Fruit fly (Drosophila melanogaster) whole organism, embryonic: ENCODE measurements around the gene CG7943.
A peak's percentile ranks its signal among the peaks of the same experiment; 100 is the strongest.

Experiments used
- Ada2b ChIP-seq: fragments of 200-800 bp; sonication (Bioruptor generic); IDR thresholded peaks from 2 replicates; pipeline ENCODE4 v1.3.6; 2022; ENCODE audit warnings: missing biosample characterization, missing genetic modification characterization
- Asciz ChIP-seq: fragments of 200-800 bp; sonication (Bioruptor generic); optimal IDR thresholded peaks from 2 replicates; lab custom pipeline; 2017; ENCODE audit warnings: missing biosample characterization, mild to moderate bottlenecking, missing genetic modification characterization, missing genetic modification reagents
- Atf-2 ChIP-seq: fragments of 200-800 bp; sonication (Bioruptor generic); optimal IDR thresholded peaks from 2 replicates; lab custom pipeline; 2016; ENCODE audit warnings: missing biosample characterization, missing genetic modification characterization
- Atf3 ChIP-seq: fragments of 200-800 bp; sonication (Bioruptor generic); optimal IDR thresholded peaks from 3 replicates; lab custom pipeline; 2016; ENCODE audit warnings: missing biosample characterization, missing genetic modification characterization
- CG10543 ChIP-seq: fragments of 200-800 bp; sonication (Bioruptor generic); optimal IDR thresholded peaks from 3 replicates; lab custom pipeline; 2017; ENCODE audit warnings: missing biosample characterization, mild to moderate bottlenecking, missing genetic modification characterization, moderate library complexity
- CG10979 ChIP-seq: fragments of 200-800 bp; sonication (Bioruptor generic); optimal IDR thresholded peaks from 2 replicates; lab custom pipeline; 2018; ENCODE audit warnings: missing biosample characterization, mild to moderate bottlenecking, missing genetic modification characterization, moderate library complexity
- CG11093 ChIP-seq: fragments of 200-800 bp; sonication (Bioruptor generic); IDR thresholded peaks from 3 replicates; pipeline ENCODE4 v1.3.6; 2022; ENCODE audit warnings: missing biosample characterization, missing genetic modification characterization
- CG13775 ChIP-seq: fragments of 200-800 bp; sonication (Bioruptor generic); optimal IDR thresholded peaks from 3 replicates; lab custom pipeline; 2017; ENCODE audit warnings: missing biosample characterization, mild to moderate bottlenecking, missing genetic modification characterization
- CG14441 ChIP-seq: fragments of 200-800 bp; sonication (Bioruptor generic); IDR thresholded peaks from 2 replicates; pipeline ENCODE4 v1.3.6; 2022; ENCODE audit warnings: missing biosample characterization, missing genetic modification characterization
- CG1529 ChIP-seq: fragments of 200-800 bp; sonication (Bioruptor generic); optimal IDR thresholded peaks from 3 replicates; lab custom pipeline; 2018; ENCODE audit warnings: missing biosample characterization, missing genetic modification characterization
- CG15601 ChIP-seq: fragments of 200-800 bp; sonication (Bioruptor generic); optimal IDR thresholded peaks from 3 replicates; lab custom pipeline; 2019; ENCODE audit warnings: missing biosample characterization, mild to moderate bottlenecking, missing genetic modification characterization, moderate library complexity
- CG17328 ChIP-seq: fragments of 200-800 bp; sonication (Bioruptor generic); IDR thresholded peaks from 2 replicates; pipeline ENCODE4 v1.3.6; 2022; ENCODE audit warnings: missing biosample characterization, missing genetic modification characterization
- CG3065 ChIP-seq: fragments of 200-800 bp; sonication (Bioruptor generic); optimal IDR thresholded peaks from 2 replicates; lab custom pipeline; 2016; ENCODE audit warnings: missing biosample characterization, missing genetic modification characterization
- CG31365 ChIP-seq: fragments of 200-800 bp; sonication (Bioruptor generic); optimal IDR thresholded peaks from 2 replicates; lab custom pipeline; 2018; ENCODE audit warnings: missing biosample characterization, mild to moderate bottlenecking, missing genetic modification characterization
- CG31441 ChIP-seq: fragments of 200-800 bp; sonication (Bioruptor generic); IDR thresholded peaks from 2 replicates; pipeline ENCODE4 v1.3.6; 2022; ENCODE audit warnings: missing biosample characterization, missing genetic modification characterization
- CG3281 ChIP-seq: fragments of 200-800 bp; sonication (Bioruptor generic); optimal IDR thresholded peaks from 3 replicates; lab custom pipeline; 2017; ENCODE audit warnings: missing biosample characterization, mild to moderate bottlenecking, missing genetic modification characterization
- CG42726 ChIP-seq: fragments of 200-800 bp; sonication (Bioruptor generic); IDR thresholded peaks from 2 replicates; pipeline ENCODE4 v1.3.6; 2022; ENCODE audit warnings: missing biosample characterization, missing genetic modification characterization; ENCODE audit not compliant: partially characterized antibody
- CG4820 ChIP-seq: fragments of 200-800 bp; sonication (Bioruptor generic); optimal IDR thresholded peaks from 3 replicates; lab custom pipeline; 2016; ENCODE audit warnings: missing biosample characterization, missing genetic modification characterization
- CG5953 ChIP-seq: fragments of 200-800 bp; sonication (Bioruptor generic); IDR thresholded peaks from 2 replicates; pipeline ENCODE4 v1.3.6; 2022; ENCODE audit warnings: missing biosample characterization, missing genetic modification characterization
- CG7357 ChIP-seq: fragments of 200-800 bp; sonication (Bioruptor generic); IDR thresholded peaks from 3 replicates; pipeline ENCODE4 v1.3.6; 2022; ENCODE audit warnings: missing biosample characterization, missing genetic modification characterization
- CG7372 ChIP-seq: fragments of 200-800 bp; sonication (Bioruptor generic); IDR thresholded peaks from 2 replicates; pipeline ENCODE4 v1.3.6; 2022; ENCODE audit warnings: missing biosample characterization, missing genetic modification characterization
- CG7928 ChIP-seq: fragments of 200-800 bp; sonication (Bioruptor generic); optimal IDR thresholded peaks from 2 replicates; lab custom pipeline; 2017; ENCODE audit warnings: missing biosample characterization, mild to moderate bottlenecking, missing genetic modification characterization
- Deaf1 ChIP-seq: fragments of 200-800 bp; optimal IDR thresholded peaks from 3 replicates; lab custom pipeline; 2019; ENCODE audit warnings: missing biosample characterization, mild to moderate bottlenecking, missing genetic modification characterization, moderate library complexity
- E2f1 ChIP-seq: fragments of 200-800 bp; sonication (Bioruptor generic); IDR thresholded peaks from 2 replicates; pipeline ENCODE4 v1.3.6; 2022; ENCODE audit warnings: missing biosample characterization, missing genetic modification characterization
- Gsc ChIP-seq: fragments of 200-800 bp; sonication (Bioruptor generic); IDR thresholded peaks from 2 replicates; pipeline ENCODE4 v1.3.6; 2022; ENCODE audit warnings: missing biosample characterization, missing genetic modification characterization
- H2.0 ChIP-seq: fragments of 200-800 bp; sonication (Bioruptor generic); IDR thresholded peaks from 2 replicates; pipeline ENCODE4 v1.3.6; 2022; ENCODE audit warnings: missing biosample characterization, missing genetic modification characterization
- HLH54F ChIP-seq: fragments of 200-800 bp; sonication (Bioruptor generic); optimal IDR thresholded peaks from 3 replicates; lab custom pipeline; 2016; ENCODE audit warnings: missing biosample characterization, missing genetic modification characterization
- Kr ChIP-seq: fragments of 200-800 bp; sonication (Bioruptor generic); optimal IDR thresholded peaks from 2 replicates; lab custom pipeline; 2017; ENCODE audit warnings: missing biosample characterization, mild to moderate bottlenecking, missing genetic modification characterization
- Mad ChIP-seq: fragments of 200-800 bp; sonication (Bioruptor generic); optimal IDR thresholded peaks from 2 replicates; lab custom pipeline; 2016; ENCODE audit warnings: missing biosample characterization, missing genetic modification characterization
- Ptx1 ChIP-seq: fragments of 200-800 bp; sonication (Bioruptor generic); IDR thresholded peaks from 2 replicates; pipeline ENCODE4 v1.3.6; 2022; ENCODE audit warnings: missing biosample characterization, missing genetic modification characterization
- Rfx ChIP-seq: fragments of 200-800 bp; sonication (Bioruptor generic); IDR thresholded peaks from 2 replicates; pipeline ENCODE4 v1.3.6; 2022; ENCODE audit warnings: missing biosample characterization, missing genetic modification characterization
- Sry-δ ChIP-seq: fragments of 200-800 bp; sonication (Bioruptor generic); optimal IDR thresholded peaks from 2 replicates; lab custom pipeline; 2016; ENCODE audit warnings: missing biosample characterization, missing genetic modification characterization
- Ssrp ChIP-seq: fragments of 200-800 bp; sonication (Bioruptor generic); optimal IDR thresholded peaks from 2 replicates; lab custom pipeline; 2018; ENCODE audit warnings: missing biosample characterization, mild to moderate bottlenecking, missing genetic modification characterization, moderate library complexity
- Xbp1 ChIP-seq: fragments of 200-800 bp; sonication (Bioruptor generic); optimal IDR thresholded peaks from 3 replicates; lab custom pipeline; 2016; ENCODE audit warnings: missing biosample characterization, mild to moderate bottlenecking, missing genetic modification characterization
- aop ChIP-seq: fragments of 200-800 bp; sonication (Bioruptor generic); IDR thresholded peaks from 2 replicates; pipeline ENCODE4 v1.3.6; 2022; ENCODE audit warnings: missing biosample characterization, missing genetic modification characterization
- cas ChIP-seq: fragments of 200-800 bp; sonication (Bioruptor generic); IDR thresholded peaks from 2 replicates; pipeline ENCODE4 v1.3.6; 2022; ENCODE audit warnings: missing biosample characterization, missing genetic modification characterization
- crp ChIP-seq, 2 experiments: fragments of 200-800 bp; sonication (Bioruptor generic); optimal IDR thresholded peaks; 2 replicates in 1 of 2; 3 replicates in 1 of 2; lab custom pipeline; 2017; ENCODE audit warnings: missing biosample characterization in 2 of 2, missing genetic modification characterization in 2 of 2, mild to moderate bottlenecking in 1 of 2, moderate library complexity in 1 of 2
- dati ChIP-seq: fragments of 200-800 bp; sonication (Bioruptor generic); IDR thresholded peaks from 2 replicates; pipeline ENCODE4 v1.3.6; 2022; ENCODE audit warnings: missing biosample characterization, missing genetic modification characterization
- gcm ChIP-seq: fragments of 200-800 bp; sonication (Bioruptor generic); optimal IDR thresholded peaks from 2 replicates; lab custom pipeline; 2019; ENCODE audit warnings: missing biosample characterization, mild to moderate bottlenecking, missing genetic modification characterization, moderate library complexity
- gt ChIP-seq: fragments of 200-800 bp; sonication (Bioruptor generic); IDR thresholded peaks from 2 replicates; pipeline ENCODE4 v1.3.6; 2022; ENCODE audit warnings: missing biosample characterization, missing genetic modification characterization
- hbn ChIP-seq: fragments of 200-800 bp; sonication (Bioruptor generic); IDR thresholded peaks from 2 replicates; pipeline ENCODE4 v1.3.6; 2022; ENCODE audit warnings: missing biosample characterization, missing genetic modification characterization; ENCODE audit not compliant: partially characterized antibody
- hkb ChIP-seq, 2 experiments: fragments of 200-800 bp in 1 of 2; fragments of >200 bp in 1 of 2; sonication (Bioruptor generic) in 1 of 2; IDR thresholded peaks in 1 of 2; optimal IDR thresholded peaks in 1 of 2; 2 replicates each; pipeline versions ENCODE4 v1.3.6 to Lab custom; 2017 to 2022; ENCODE audit warnings: missing biosample characterization in 1 of 2, missing genetic modification characterization in 1 of 2
- hth ChIP-seq: fragments of >200 bp; optimal IDR thresholded peaks from 2 replicates; lab custom pipeline; 2017; ENCODE audit warnings: inconsistent platforms
- odd ChIP-seq: fragments of 200-800 bp; sonication (Bioruptor generic); optimal IDR thresholded peaks from 2 replicates; lab custom pipeline; 2017; ENCODE audit warnings: missing biosample characterization, mild to moderate bottlenecking, missing genetic modification characterization
- rib ChIP-seq: fragments of 200-800 bp; sonication (Bioruptor generic); IDR thresholded peaks from 2 replicates; pipeline ENCODE4 v1.3.6; 2022; ENCODE audit warnings: missing biosample characterization, missing genetic modification characterization
- scrt ChIP-seq: fragments of 200-800 bp; sonication (Bioruptor generic); optimal IDR thresholded peaks from 2 replicates; lab custom pipeline; 2018; ENCODE audit warnings: missing biosample characterization, mild to moderate bottlenecking, missing genetic modification characterization, moderate library complexity
- shn ChIP-seq: fragments of 200-800 bp; sonication (Bioruptor generic); optimal IDR thresholded peaks from 3 replicates; lab custom pipeline; 2016; ENCODE audit warnings: missing biosample characterization, missing genetic modification characterization
- tap ChIP-seq: fragments of 200-800 bp; optimal IDR thresholded peaks from 3 replicates; lab custom pipeline; 2019; ENCODE audit warnings: missing biosample characterization, mild to moderate bottlenecking, missing genetic modification characterization, moderate library complexity
- tio ChIP-seq: fragments of 200-800 bp; sonication (Bioruptor generic); optimal IDR thresholded peaks from 2 replicates; lab custom pipeline; 2017; ENCODE audit warnings: missing biosample characterization, missing genetic modification characterization, inconsistent platforms
- usp ChIP-seq: fragments of >200 bp; optimal IDR thresholded peaks from 2 replicates; lab custom pipeline; 2017; ENCODE audit warnings: missing biosample characterization, missing genetic modification characterization
- vnd ChIP-seq: fragments of 200-800 bp; sonication (Bioruptor generic); IDR thresholded peaks from 3 replicates; pipeline ENCODE4 v1.3.6; 2022; ENCODE audit warnings: missing biosample characterization, missing genetic modification characterization; ENCODE audit not compliant: partially characterized antibody

Gene CG7943

DNA sequence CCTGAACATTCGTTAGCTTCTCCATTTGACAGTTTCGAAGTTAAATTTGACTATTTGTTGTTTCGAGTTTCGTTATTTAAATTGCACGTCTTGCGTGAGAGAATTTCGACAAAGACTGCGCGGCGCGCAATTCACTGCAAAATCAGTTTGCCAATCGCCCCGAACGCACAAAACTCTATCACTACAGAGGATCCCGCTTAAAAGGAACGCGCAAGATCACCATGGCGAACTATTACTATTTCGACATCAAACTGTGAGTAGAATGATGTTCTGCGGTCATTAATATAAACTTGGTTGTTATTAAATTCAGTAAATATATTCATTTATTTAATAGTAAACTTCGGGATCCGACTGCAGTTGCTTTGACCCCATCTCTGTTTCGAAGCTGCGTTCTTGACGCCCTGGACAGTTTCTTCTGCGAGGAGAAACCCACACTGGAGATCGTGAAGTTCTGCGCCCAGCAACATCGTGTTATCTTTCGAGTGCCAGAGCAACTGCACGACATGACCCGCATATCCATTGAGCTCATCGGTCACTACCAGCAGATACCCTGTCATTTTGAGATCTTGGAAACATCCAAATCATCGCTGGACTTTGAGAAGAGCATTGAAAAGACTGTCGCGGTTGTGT is 9.8 kb downstream of the CG7943 start, which contains the start of the genes Rpp14b and spn-A (continued):
- TF ChIP-seq odd = no peak
- peak; percentile 34; the same call in 1 of the 2 replicates for TF ChIP-seq H2.0 (GFP tag; lab: Robert Waterston, UW)
- no peak for TF ChIP-seq CG7372 (GFP tag; lab: Robert Waterston, UW)
- TF ChIP-seq hbn (GFP tag; lab: Robert Waterston, UW) = no peak
- TF ChIP-seq CG17328 = peak; percentile 33; the same call in 1 of the 2 replicates
- no peak for TF ChIP-seq Kr
- TF ChIP-seq shn (GFP tag; lab: Kevin White, UChicago) = no peak
- no peak for TF ChIP-seq CG10543
- no peak for TF ChIP-seq Deaf1 (tag; lab: Kevin White, UChicago)
- TF ChIP-seq cas (GFP tag; lab: Robert Waterston, UW) = no peak
- TF ChIP-seq scrt (GFP tag; lab: Kevin White, UChicago) = no peak
- peak; percentile 40 for TF ChIP-seq CG13775 (GFP tag; lab: Kevin White, UChicago)
- peak; percentile 40 for TF ChIP-seq Ptx1 (GFP tag; lab: Robert Waterston, UW)
- peak; percentile 59 for TF ChIP-seq Xbp1 (GFP tag; lab: Kevin White, UChicago)
- TF ChIP-seq CG10979 = no peak
- TF ChIP-seq usp (GFP tag; lab: Kevin White, UChicago) = no peak
- TF ChIP-seq CG11093 (GFP tag; lab: Robert Waterston, UW) = no peak
- TF ChIP-seq CG42726 = no peak
- TF ChIP-seq tap (tag; lab: Kevin White, UChicago) = no peak
- no peak for TF ChIP-seq dati (GFP tag; lab: Robert Waterston, UW)
- TF ChIP-seq Ssrp = peak; percentile 11
- peak; percentile 13 for TF ChIP-seq Mad (GFP tag; lab: Kevin White, UChicago)
- no peak for TF ChIP-seq Sry-δ (GFP tag; lab: Kevin White, UChicago)
- peak; percentile 63 for TF ChIP-seq Rfx (GFP tag; lab: Robert Waterston, UW)
- TF ChIP-seq Atf-2 (GFP tag; lab: Kevin White, UChicago) = no peak
- TF ChIP-seq CG14441 (GFP tag; lab: Robert Waterston, UW) = peak; percentile 41; the same call in 1 of the 2 replicates
- no peak for TF ChIP-seq rib (GFP tag; lab: Robert Waterston, UW)
- no peak for TF ChIP-seq CG7928 (GFP tag; lab: Kevin White, UChicago)
- TF ChIP-seq HLH54F (GFP tag; lab: Kevin White, UChicago) = no peak
- TF ChIP-seq CG31441 (GFP tag; lab: Robert Waterston, UW) = no peak
- TF ChIP-seq CG3065 (GFP tag; lab: Kevin White, UChicago) = no peak
- no peak for TF ChIP-seq vnd (GFP tag; lab: Robert Waterston, UW)
- TF ChIP-seq aop (GFP tag; lab: Robert Waterston, UW) = no peak
- TF ChIP-seq CG3281 = no peak
- no peak for TF ChIP-seq tio (GFP tag; lab: Kevin White, UChicago)
- no peak for TF ChIP-seq hkb (optimal IDR thresholded peaks at IDR 0.05; lab: Kevin White, UChicago)
- TF ChIP-seq hkb (GFP tag; IDR thresholded peaks at IDR 0.05; lab: Robert Waterston, UW) = no peak
- no peak for TF ChIP-seq CG31365
- TF ChIP-seq CG1529 = no peak
- TF ChIP-seq Gsc (GFP tag; lab: Robert Waterston, UW) = no peak
- TF ChIP-seq Ada2b (GFP tag; lab: Robert Waterston, UW) = no peak
- no peak for TF ChIP-seq gt
- 0 out of 2 replicates have a peak, but pooled peaks have one; percentile 4 for TF ChIP-seq CG5953 (GFP tag; lab: Robert Waterston, UW)
- no peak for TF ChIP-seq crp (GFP tag; optimal IDR thresholded peaks at IDR 0.05; lab: Kevin White, UChicago)
- no peak for TF ChIP-seq CG7357 (GFP tag; lab: Robert Waterston, UW)
- TF ChIP-seq CG15601 (tag; lab: Kevin White, UChicago) = no peak
- TF ChIP-seq hth (lab: Kevin White, UChicago) = no peak
- peak; percentile 90 for TF ChIP-seq CG4820
- TF ChIP-seq Atf3 = no peak
- no peak for TF ChIP-seq Asciz
- TF ChIP-seq gcm (GFP tag; lab: Kevin White, UChicago) = peak; percentile 89
- peak; percentile 32; the same call in 1 of the 2 replicates for TF ChIP-seq E2f1 (GFP tag; lab: Robert Waterston, UW)
